Fruit fly (Drosophila melanogaster): ENCODE data around the gene CG31368.

CG31368 gene

DNA sequence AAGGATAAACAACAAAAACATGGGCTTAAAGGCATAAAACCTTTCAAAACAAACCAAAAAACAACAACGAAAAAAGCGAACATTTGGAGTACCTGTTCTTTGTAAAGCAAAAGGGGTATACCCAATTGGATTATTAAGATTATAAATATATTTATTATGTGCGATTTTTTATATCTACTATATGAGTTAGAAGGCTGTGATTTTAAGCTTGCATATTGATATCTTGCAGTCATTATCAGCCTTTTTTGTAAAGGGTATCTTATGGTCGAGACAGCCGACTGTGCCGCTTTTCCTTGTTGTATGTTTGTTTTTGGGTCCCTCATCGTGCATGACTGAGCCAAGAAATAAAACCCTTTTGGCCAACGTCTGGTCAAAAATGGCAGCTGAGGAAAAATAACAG lies 9.9 kb upstream of the CG31368 start (continued):
- no peak for TF ChIP-seq BEAF-32 (GFP tag; optimal IDR thresholded peaks at IDR 0.05)
- no peak for TF ChIP-seq CG10321 (GFP tag; IDR thresholded peaks at IDR 0.05)
- TF ChIP-seq croc (GFP tag; conservative IDR thresholded peaks at IDR 0.05): no peak
- TF ChIP-seq Bteb2 (GFP tag; optimal IDR thresholded peaks at IDR 0.05): no peak
- peak; percentile 71 for TF ChIP-seq ci (GFP tag; IDR thresholded peaks at IDR 0.05)
- peak; percentile 58 for TF ChIP-seq wdn (GFP tag; IDR thresholded peaks at IDR 0.05)
- no peak for TF ChIP-seq CG10209 (GFP tag; optimal IDR thresholded peaks at IDR 0.05)
- TF ChIP-seq Hand (GFP tag; optimal IDR thresholded peaks at IDR 0.05): no peak
- peak; percentile 48 for TF ChIP-seq CG18262 (tag; optimal IDR thresholded peaks at IDR 0.05)
- TF ChIP-seq CG11247 (GFP tag; IDR thresholded peaks at IDR 0.05): no peak
- peak; percentile 12 for TF ChIP-seq Sox100B (GFP tag; optimal IDR thresholded peaks at IDR 0.05)
- TF ChIP-seq tin (GFP tag; optimal IDR thresholded peaks at IDR 0.05): peak; percentile 42
- peak; percentile 63; the same call in 1 of the 2 replicates for TF ChIP-seq Nf-YA (GFP tag; IDR thresholded peaks at IDR 0.05)
- peak; percentile 75 for TF ChIP-seq CG32532 (GFP tag; IDR thresholded peaks at IDR 0.05)
- no peak for TF ChIP-seq Adf1 (GFP tag; IDR thresholded peaks at IDR 0.05)
- TF ChIP-seq vvl (GFP tag; IDR thresholded peaks at IDR 0.05): peak; percentile 62
- TF ChIP-seq ftz-f1 (GFP tag; optimal IDR thresholded peaks at IDR 0.05): no peak
- TF ChIP-seq CG1024 (GFP tag; IDR thresholded peaks at IDR 0.05): peak; percentile 37; the same call in 1 of the 2 replicates
- no peak for TF ChIP-seq rib (GFP tag; IDR thresholded peaks at IDR 0.05)
- no peak for TF ChIP-seq Kr (GFP tag; optimal IDR thresholded peaks at IDR 0.05)
- no peak for TF ChIP-seq CG9797 (GFP tag; optimal IDR thresholded peaks at IDR 0.05)
- no peak; the same call in 2 of the 3 replicates for TF ChIP-seq ase (GFP tag; IDR thresholded peaks at IDR 0.05)
- TF ChIP-seq CG4424 (GFP tag; optimal IDR thresholded peaks at IDR 0.05): peak; percentile 66
- TF ChIP-seq exex (tag; optimal IDR thresholded peaks at IDR 0.05): peak; percentile 5
- no peak for TF ChIP-seq ro (GFP tag; IDR thresholded peaks at IDR 0.05)
- no peak for TF ChIP-seq amos (GFP tag; IDR thresholded peaks at IDR 0.05; ENCODE audit: partially characterized antibody)
- no peak for TF ChIP-seq Side (GFP tag; optimal IDR thresholded peaks at IDR 0.05)
- 0 out of 3 replicates have a peak, but pooled peaks have one; percentile 30 for TF ChIP-seq Optix (GFP tag; IDR thresholded peaks at IDR 0.05)
- no peak for TF ChIP-seq HmgD (GFP tag; optimal IDR thresholded peaks at IDR 0.05)
- TF ChIP-seq dmrt11E (tag; optimal IDR thresholded peaks at IDR 0.05): peak; percentile 29
- TF ChIP-seq NC2β (GFP tag; optimal IDR thresholded peaks at IDR 0.05): no peak
- peak; percentile 42 for TF ChIP-seq unpg (GFP tag; optimal IDR thresholded peaks at IDR 0.05)
- TF ChIP-seq CG12219 (GFP tag; optimal IDR thresholded peaks at IDR 0.05): no peak
- peak; percentile 29 for TF ChIP-seq Med (GFP tag)
- TF ChIP-seq ssp (GFP tag; IDR thresholded peaks at IDR 0.05): no peak
- TF ChIP-seq cad (GFP tag; optimal IDR thresholded peaks at IDR 0.05): no peak
- TF ChIP-seq tap (tag; optimal IDR thresholded peaks at IDR 0.05): peak; percentile 6
- TF ChIP-seq E2f1 (GFP tag; IDR thresholded peaks at IDR 0.05): peak; percentile 57
- TF ChIP-seq Meics (GFP tag; optimal IDR thresholded peaks at IDR 0.05): peak; percentile 59
- TF ChIP-seq ken (GFP tag; IDR thresholded peaks at IDR 0.05): peak; percentile 46; the same call in 1 of the 3 replicates
- TF ChIP-seq CG9727 (GFP tag; optimal IDR thresholded peaks at IDR 0.05): peak; percentile 54
- TF ChIP-seq CG5180 (GFP tag; optimal IDR thresholded peaks at IDR 0.05): peak; percentile 20
- TF ChIP-seq Dp (GFP tag; optimal IDR thresholded peaks at IDR 0.05): no peak
- peak; percentile 76 for TF ChIP-seq lab (GFP tag; optimal IDR thresholded peaks at IDR 0.05)
- peak; percentile 41 for TF ChIP-seq Sox102F (GFP tag; optimal IDR thresholded peaks at IDR 0.05)
- peak; percentile 17 for TF ChIP-seq CoRest (tag; optimal IDR thresholded peaks at IDR 0.05)
- no peak for TF ChIP-seq Vsx1 (GFP tag; optimal IDR thresholded peaks at IDR 0.05)
- TF ChIP-seq CG14014 (GFP tag; IDR thresholded peaks at IDR 0.05): 0 out of 2 replicates have a peak, but pooled peaks have one; percentile 21
- TF ChIP-seq PHDP (tag; optimal IDR thresholded peaks at IDR 0.05): peak; percentile 19
- no peak for TF ChIP-seq peb (GFP tag; IDR thresholded peaks at IDR 0.05)
- peak; percentile 77 for TF ChIP-seq CG11504 (tag; optimal IDR thresholded peaks at IDR 0.05)

Data from whole organism, embryonic.